Fruit fly (Drosophila melanogaster) whole organism, prepupa: ENCODE data around the gene eIF3a.
A peak's percentile ranks its signal among the peaks of the same experiment; 100 is the strongest.

Experiments used
- Blimp-1 ChIP-seq: fragments of 200-800 bp; sonication (Bioruptor generic); optimal IDR thresholded peaks from 3 replicates; lab custom pipeline; 2017; ENCODE audit warnings: missing biosample characterization, missing genetic modification characterization, mild to moderate bottlenecking, moderate library complexity, missing genetic modification reagents
- CG11294 ChIP-seq: fragments of 200-800 bp; sonication (Bioruptor generic); IDR thresholded peaks from 2 replicates; pipeline ENCODE4 v1.3.6; 2022; ENCODE audit warnings: missing biosample characterization, missing genetic modification characterization
- CG11762 ChIP-seq: fragments of 200-800 bp; sonication (Bioruptor generic); optimal IDR thresholded peaks from 3 replicates; lab custom pipeline; 2016; ENCODE audit warnings: missing biosample characterization, missing genetic modification characterization; ENCODE audit not compliant: insufficient read depth
- CG1621 ChIP-seq: fragments of 200-800 bp; sonication (Bioruptor generic); optimal IDR thresholded peaks from 3 replicates; lab custom pipeline; 2018; ENCODE audit warnings: missing biosample characterization, mild to moderate bottlenecking, missing genetic modification characterization
- CG16779 ChIP-seq: fragments of 200-800 bp; sonication (Bioruptor generic); optimal IDR thresholded peaks from 3 replicates; lab custom pipeline; 2017; ENCODE audit warnings: missing biosample characterization, mild to moderate bottlenecking, missing genetic modification characterization
- CG3032 ChIP-seq: fragments of 200-800 bp; optimal IDR thresholded peaks from 2 replicates; lab custom pipeline; 2019; ENCODE audit warnings: missing biosample characterization, mild to moderate bottlenecking, missing genetic modification characterization, moderate library complexity
- CG31627 ChIP-seq: fragments of 200-800 bp; sonication (Bioruptor generic); optimal IDR thresholded peaks from 3 replicates; lab custom pipeline; 2016; ENCODE audit warnings: missing biosample characterization, missing genetic modification characterization
- CG32006 ChIP-seq: fragments of 200-800 bp; sonication (Bioruptor generic); optimal IDR thresholded peaks from 3 replicates; lab custom pipeline; 2017; ENCODE audit warnings: missing biosample characterization, mild to moderate bottlenecking, missing genetic modification characterization
- CG4318 ChIP-seq: fragments of 200-800 bp; sonication (Bioruptor generic); optimal IDR thresholded peaks from 3 replicates; lab custom pipeline; 2017; ENCODE audit warnings: missing biosample characterization, mild to moderate bottlenecking, missing genetic modification characterization
- CG6163 ChIP-seq: fragments of 200-800 bp; sonication (Bioruptor generic); IDR thresholded peaks from 3 replicates; pipeline ENCODE4 v1.3.6; 2022; ENCODE audit warnings: missing biosample characterization, missing genetic modification characterization
- CG6276 ChIP-seq: fragments of 200-800 bp; sonication (Bioruptor generic); optimal IDR thresholded peaks from 2 replicates; lab custom pipeline; 2017; ENCODE audit warnings: missing biosample characterization, mild to moderate bottlenecking, missing genetic modification characterization
- CG6808 ChIP-seq: fragments of 200-800 bp; sonication (Bioruptor generic); optimal IDR thresholded peaks from 3 replicates; lab custom pipeline; 2017; ENCODE audit warnings: missing biosample characterization, missing genetic modification characterization, mild to moderate bottlenecking, moderate library complexity, missing genetic modification reagents
- CG6854 ChIP-seq: fragments of 200-800 bp; sonication (Bioruptor generic); optimal IDR thresholded peaks from 2 replicates; lab custom pipeline; 2017; ENCODE audit warnings: missing biosample characterization, mild to moderate bottlenecking, missing genetic modification characterization
- CG7368 ChIP-seq: fragments of 200-800 bp; sonication (Bioruptor generic); optimal IDR thresholded peaks from 3 replicates; lab custom pipeline; 2016; ENCODE audit warnings: missing biosample characterization, missing genetic modification characterization
- Eip75B ChIP-seq: fragments of 200-800 bp; sonication (Bioruptor generic); optimal IDR thresholded peaks from 3 replicates; lab custom pipeline; 2016; ENCODE audit warnings: missing biosample characterization, missing genetic modification characterization
- Eip78C ChIP-seq: fragments of 200-800 bp; sonication (Bioruptor generic); peaks from one replicate; lab custom pipeline; 2016; ENCODE audit warnings: missing biosample characterization, missing genetic modification characterization
- Ets21C ChIP-seq: fragments of 200-800 bp; sonication (Bioruptor generic); optimal IDR thresholded peaks from 3 replicates; lab custom pipeline; 2016; ENCODE audit warnings: missing biosample characterization, missing genetic modification characterization
- Ets96B ChIP-seq: fragments of 200-800 bp; optimal IDR thresholded peaks from 2 replicates; lab custom pipeline; 2019; ENCODE audit warnings: missing biosample characterization, mild to moderate bottlenecking, missing genetic modification characterization, moderate library complexity
- Gug ChIP-seq: fragments of 200-800 bp; sonication (Bioruptor generic); IDR thresholded peaks from 2 replicates; pipeline ENCODE4 v1.3.6; 2022; ENCODE audit warnings: missing biosample characterization, missing genetic modification characterization
- Hr38 ChIP-seq: sonication (Bioruptor generic); optimal IDR thresholded peaks from 2 replicates; lab custom pipeline; 2016; ENCODE audit warnings: missing biosample characterization, missing genetic modification characterization
- OdsH ChIP-seq: fragments of 200-800 bp; sonication (Bioruptor generic); optimal IDR thresholded peaks from 3 replicates; lab custom pipeline; 2016; ENCODE audit warnings: missing biosample characterization, missing genetic modification characterization
- Sox15 ChIP-seq: fragments of 200-800 bp; sonication (Bioruptor generic); optimal IDR thresholded peaks from 3 replicates; lab custom pipeline; 2016; ENCODE audit warnings: missing biosample characterization, missing genetic modification characterization
- achi ChIP-seq: fragments of 200-800 bp; sonication (Bioruptor generic); optimal IDR thresholded peaks from 3 replicates; lab custom pipeline; 2016; ENCODE audit warnings: missing biosample characterization, missing genetic modification characterization
- acj6 ChIP-seq: fragments of 200-800 bp; sonication (Bioruptor generic); optimal IDR thresholded peaks from 3 replicates; lab custom pipeline; 2016; ENCODE audit warnings: missing biosample characterization, missing genetic modification characterization
- cyc ChIP-seq: fragments of 200-800 bp; sonication (Bioruptor generic); optimal IDR thresholded peaks from 3 replicates; lab custom pipeline; 2016; ENCODE audit warnings: missing biosample characterization, missing genetic modification characterization
- dac ChIP-seq: fragments of 200-800 bp; sonication (Bioruptor generic); optimal IDR thresholded peaks from 2 replicates; lab custom pipeline; 2017; ENCODE audit warnings: missing biosample characterization, mild to moderate bottlenecking, missing genetic modification characterization
- eg ChIP-seq: fragments of 200-800 bp; sonication (Bioruptor generic); IDR thresholded peaks from 3 replicates; pipeline ENCODE4 v1.3.6; 2022; ENCODE audit warnings: missing biosample characterization, missing genetic modification characterization
- esn ChIP-seq: fragments of 200-800 bp; sonication (Bioruptor generic); optimal IDR thresholded peaks from 2 replicates; lab custom pipeline; 2016; ENCODE audit warnings: missing biosample characterization, mild to moderate bottlenecking, missing genetic modification characterization, moderate library complexity
- fd59A ChIP-seq: fragments of 200-800 bp; sonication (Bioruptor generic); optimal IDR thresholded peaks from 2 replicates; lab custom pipeline; 2017; ENCODE audit warnings: missing biosample characterization, mild to moderate bottlenecking, missing genetic modification characterization, missing genetic modification reagents
- fd85E ChIP-seq: fragments of 200-800 bp; sonication (Bioruptor generic); optimal IDR thresholded peaks from 3 replicates; lab custom pipeline; 2016; ENCODE audit warnings: missing biosample characterization, missing genetic modification characterization
- fkh ChIP-seq: fragments of 200-800 bp; sonication (Bioruptor generic); optimal IDR thresholded peaks from 3 replicates; lab custom pipeline; 2017; ENCODE audit warnings: missing biosample characterization, mild to moderate bottlenecking, missing genetic modification characterization, moderate library complexity
- lz ChIP-seq: fragments of 200-800 bp; sonication (Bioruptor generic); optimal IDR thresholded peaks from 3 replicates; lab custom pipeline; 2016; ENCODE audit warnings: missing biosample characterization, missing genetic modification characterization
- net ChIP-seq: fragments of 200-800 bp; sonication (Bioruptor generic); optimal IDR thresholded peaks from 3 replicates; lab custom pipeline; 2016; ENCODE audit warnings: missing biosample characterization, missing genetic modification characterization
- salr ChIP-seq, 2 experiments: fragments of 200-800 bp; sonication (Bioruptor generic); optimal IDR thresholded peaks; 3 replicates each; lab custom pipeline; 2016 to 2018; ENCODE audit warnings: missing biosample characterization in 2 of 2, missing genetic modification characterization in 2 of 2, mild to moderate bottlenecking in 1 of 2
- ss ChIP-seq, 2 experiments: fragments of 200-800 bp; sonication (Bioruptor generic); optimal IDR thresholded peaks; 2 replicates in 1 of 2; 3 replicates in 1 of 2; lab custom pipeline; 2017 to 2018; ENCODE audit warnings: mild to moderate bottlenecking in 2 of 2, missing biosample characterization in 2 of 2, missing genetic modification characterization in 2 of 2, moderate library complexity in 1 of 2
- svp ChIP-seq: fragments of 200-800 bp; sonication (Bioruptor generic); peaks from one replicate; lab custom pipeline; 2016; ENCODE audit warnings: missing biosample characterization, missing genetic modification characterization

The eIF3a gene

DNA sequence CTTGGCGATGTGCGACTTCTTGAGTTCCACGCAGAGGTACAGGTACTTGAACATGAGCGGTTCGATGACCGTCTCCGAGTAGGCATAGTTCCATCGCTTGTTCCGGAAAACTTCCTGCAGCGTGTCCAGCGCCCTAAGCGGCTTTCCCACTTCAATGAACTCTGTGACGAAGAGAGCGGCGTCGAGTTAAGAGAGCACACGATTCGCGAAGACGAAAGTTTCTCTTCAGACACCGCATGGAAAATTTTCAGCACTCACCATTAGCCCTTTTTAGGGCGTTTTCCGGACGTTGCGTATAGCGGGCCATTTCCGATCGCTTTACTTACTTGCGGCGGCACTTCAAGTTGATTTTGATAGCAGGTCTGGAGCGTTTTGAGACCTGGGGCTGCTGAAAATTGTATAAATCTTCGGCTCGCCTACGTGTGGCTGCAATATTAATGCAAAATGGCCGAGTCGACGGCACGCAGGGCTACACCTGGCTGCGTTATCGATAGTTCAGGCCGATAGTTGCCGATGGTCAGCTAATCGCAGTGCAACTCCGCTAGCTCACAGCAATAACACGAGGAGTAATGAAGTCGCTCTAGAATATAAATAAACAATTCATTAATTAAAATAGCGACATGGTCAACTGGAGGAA, at the start of gene eIF3a, which contains the start of gene CG1074:
Gene eIF3a, minus strand, starts transcription at position 455 of the 637 bp plus-strand sequence.
Gene CG1074, plus strand, starts transcription at position 525 of the 637 bp plus-strand sequence.
- TF ChIP-seq CG6163 (peak; percentile 77; the same call in 2 of the 3 replicates), lz (GFP tag; lab: Kevin White, UChicago) (peak; percentile 64), acj6 (GFP tag; lab: Kevin White, UChicago) (no peak), CG6854 (peak; percentile 85), cyc (GFP tag; lab: Kevin White, UChicago) (no peak), CG31627 (GFP tag; lab: Kevin White, UChicago) (peak; percentile 64), CG3032 (peak; percentile 52), esn (GFP tag; lab: Kevin White, UChicago) (peak; percentile 75), CG11294 (GFP tag; lab: Robert Waterston, UW) (no peak), fd59A (GFP tag; lab: Kevin White, UChicago) (peak; percentile 7), Ets96B (peak; percentile 18), CG1621 (tag; lab: Kevin White, UChicago) (peak; percentile 52), salr (GFP tag; optimal IDR thresholded peaks at IDR 0.05; lab: Kevin White, UChicago) (peak in 1 of 2 experiments; percentile 19), Sox15 (GFP tag; lab: Kevin White, UChicago) (peak; percentile 7), net (GFP tag; lab: Kevin White, UChicago) (no peak), Eip78C (peak; percentile 87)

DNA sequence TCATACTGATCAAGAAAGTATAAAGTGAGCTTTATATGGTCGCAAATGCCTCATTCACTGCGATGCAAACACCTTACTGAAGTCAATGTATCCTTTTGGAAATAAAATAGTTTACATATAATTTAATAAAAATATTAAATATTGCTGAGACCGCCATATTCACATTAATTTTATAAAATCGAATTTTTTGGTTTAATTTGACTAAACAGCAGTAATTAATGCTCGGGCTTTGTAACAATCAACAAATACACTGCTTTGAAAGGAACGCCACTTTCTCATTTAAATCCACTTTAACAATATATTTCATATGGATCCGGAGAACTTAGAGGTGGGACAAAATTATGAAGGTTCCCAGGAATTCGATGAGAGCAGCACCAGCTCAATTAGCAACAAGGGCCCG, 46.8 kb upstream of the eIF3a start, which contains the start of gene sac:
Gene sac, plus strand, starts transcription at position 301 of the 400 bp plus-strand sequence.
- TF ChIP-seq fd59A (GFP tag; lab: Kevin White, UChicago): no peak
- no peak for TF ChIP-seq Eip75B (GFP tag; lab: Kevin White, UChicago)
- TF ChIP-seq CG6854: no peak
- TF ChIP-seq salr (GFP tag; optimal IDR thresholded peaks at IDR 0.05; lab: Kevin White, UChicago): no peak
- no peak for TF ChIP-seq fd85E (GFP tag; lab: Kevin White, UChicago)
- no peak for TF ChIP-seq CG4318 (GFP tag; lab: Kevin White, UChicago)
- no peak for TF ChIP-seq CG1621 (tag; lab: Kevin White, UChicago)
- no peak for TF ChIP-seq achi (GFP tag; lab: Kevin White, UChicago)
- no peak for TF ChIP-seq CG11762 (GFP tag; lab: Kevin White, UChicago)
- TF ChIP-seq CG7368 (GFP tag; lab: Kevin White, UChicago): no peak
- TF ChIP-seq fkh (GFP tag; lab: Kevin White, UChicago): no peak
- TF ChIP-seq, all 60 proteins: peak for 0

- TF ChIP-seq Gug (GFP tag; lab: Robert Waterston, UW) (no peak), Eip78C (peak; percentile 56), cyc (GFP tag; lab: Kevin White, UChicago) (no peak), svp (GFP tag; lab: Kevin White, UChicago) (no peak)
- TF ChIP-seq, all 60 proteins: peak for 1
Observed at dm6 chr3R:4479038-4479988, 45.6 kb upstream of the eIF3a start, which contains the start of gene CG31523. CG31523 (minus strand) TSS chr3R:4479207.

DNA sequence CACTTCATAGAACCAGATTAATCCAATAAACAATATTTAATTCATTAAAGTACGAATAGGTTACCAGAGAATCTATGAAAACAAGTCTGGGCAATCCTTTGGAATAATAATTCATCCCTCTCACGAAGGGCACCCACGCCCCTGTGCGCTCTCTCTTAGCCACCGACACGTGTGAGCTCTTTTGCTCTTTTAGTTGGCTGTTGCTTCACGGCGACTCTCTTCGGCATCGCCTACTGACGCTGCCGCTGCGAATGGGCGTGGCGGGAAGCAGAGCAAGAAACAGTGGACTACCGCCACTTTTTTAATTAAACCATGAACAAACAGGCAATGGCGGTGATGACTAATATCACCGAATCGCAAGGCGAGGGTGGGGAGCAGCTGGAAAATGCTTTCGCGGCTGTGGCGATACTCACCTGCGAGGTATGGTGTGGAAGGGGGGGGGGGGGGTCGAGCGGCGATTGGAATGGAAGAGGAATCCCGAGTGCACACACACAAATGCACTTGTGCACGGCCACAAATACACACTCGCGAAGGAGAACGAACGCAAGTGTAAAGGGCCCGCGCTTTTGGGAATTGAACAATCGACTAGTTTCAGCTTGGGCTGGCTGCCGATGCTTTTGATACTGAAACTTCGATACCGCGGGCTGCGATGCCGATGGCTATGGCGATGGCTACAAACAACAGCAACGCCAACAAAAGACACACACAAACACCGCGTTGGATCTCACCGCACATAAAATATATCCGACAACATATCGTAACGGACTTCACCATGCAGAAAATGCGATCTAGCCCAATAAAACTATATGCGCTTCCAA, 44.7 kb upstream of the eIF3a start:
- TF ChIP-seq lz (GFP tag; lab: Kevin White, UChicago) (peak; percentile 90), Eip75B (GFP tag; lab: Kevin White, UChicago) (peak; percentile 90), Ets21C (GFP tag; lab: Kevin White, UChicago) (peak; percentile 83), fd59A (GFP tag; lab: Kevin White, UChicago) (peak; percentile 59), esn (GFP tag; lab: Kevin White, UChicago) (peak; percentile 95), CG3032 (peak; percentile 67), fd85E (GFP tag; lab: Kevin White, UChicago) (peak; percentile 83), Hr38 (GFP tag; lab: Kevin White, UChicago) (no peak), CG16779 (tag; lab: Kevin White, UChicago) (peak; percentile 53), CG6808 (GFP tag; lab: Kevin White, UChicago) (peak; percentile 58), Sox15 (GFP tag; lab: Kevin White, UChicago) (peak; percentile 80), net (GFP tag; lab: Kevin White, UChicago) (peak; percentile 87), fkh (GFP tag; lab: Kevin White, UChicago) (peak; percentile 57), CG32006 (GFP tag; lab: Kevin White, UChicago) (peak; percentile 77), CG6276 (GFP tag; lab: Kevin White, UChicago) (peak; percentile 64), CG11294 (GFP tag; lab: Robert Waterston, UW) (peak; percentile 51), CG31627 (GFP tag; lab: Kevin White, UChicago) (peak; percentile 89), OdsH (GFP tag; lab: Kevin White, UChicago) (peak; percentile 85), Blimp-1 (GFP tag; lab: Kevin White, UChicago) (peak; percentile 53), ss (GFP tag; optimal IDR thresholded peaks at IDR 0.05; lab: Kevin White, UChicago) (peak; percentile 29 to 63), dac (GFP tag; lab: Kevin White, UChicago) (peak; percentile 42), CG6854 (no peak), eg (GFP tag; lab: Robert Waterston, UW) (peak; percentile 86), CG7368 (GFP tag; lab: Kevin White, UChicago) (peak; percentile 85), salr (GFP tag; optimal IDR thresholded peaks at IDR 0.05; lab: Kevin White, UChicago) (peak; percentile 57 to 78)
